Worm (Caenorhabditis elegans): Measurements from ENCODE around the gene svh-2.

Gene svh-2

DNA sequence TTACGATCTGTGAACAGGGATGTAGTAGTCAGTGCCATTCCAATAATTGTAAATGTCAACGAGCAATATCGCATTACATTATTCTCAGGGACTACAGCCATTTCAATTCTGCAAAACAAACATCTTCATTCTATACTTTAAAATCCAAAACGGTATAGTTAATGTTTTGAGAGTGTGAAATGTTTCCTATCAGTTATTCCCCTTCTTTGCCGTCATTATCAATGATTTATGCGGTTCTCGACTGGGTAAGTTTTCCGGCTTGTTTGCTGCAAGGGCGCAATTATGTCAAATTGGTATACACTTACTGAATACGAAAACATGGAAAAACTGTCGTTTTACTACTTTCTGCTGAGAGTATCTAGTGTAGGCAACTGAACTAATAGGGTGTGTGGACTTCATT, 50.0 kb downstream of the svh-2 start, which contains the start of gene F23G4.1:
TSS of gene F23G4.1 (minus strand) at position 101 of the 400 bp plus-strand sequence.
- TF ChIP-seq ceh-34 (tag; optimal IDR thresholded peaks at IDR 0.05) = no peak
- no peak for TF ChIP-seq fkh-10 (GFP tag; optimal IDR thresholded peaks at IDR 0.05)
- TF ChIP-seq nhr-232 (tag; optimal IDR thresholded peaks at IDR 0.05) = no peak
- no peak for TF ChIP-seq K09A11.1 (tag; optimal IDR thresholded peaks at IDR 0.05; ENCODE audit: insufficient read depth)
- TF ChIP-seq sdc-2 (tag; optimal IDR thresholded peaks at IDR 0.05) = no peak
- no peak for TF ChIP-seq elt-2 (tag; optimal IDR thresholded peaks at IDR 0.05)
- TF ChIP-seq nfya-1 (tag; optimal IDR thresholded peaks at IDR 0.05) = no peak
- no peak for TF ChIP-seq pag-3 (tag; optimal IDR thresholded peaks at IDR 0.05; ENCODE audit: borderline replicate concordance)
- TF ChIP-seq rnt-1 (tag; optimal IDR thresholded peaks at IDR 0.05) = no peak
- no peak for TF ChIP-seq ceh-45 (GFP tag; IDR thresholded peaks at IDR 0.05)
- TF ChIP-seq dmd-4 (tag; optimal IDR thresholded peaks at IDR 0.05; ENCODE audit: borderline replicate concordance) = no peak
- no peak for TF ChIP-seq pqm-1 (tag; optimal IDR thresholded peaks at IDR 0.05)
- TF ChIP-seq ztf-16 (tag; optimal IDR thresholded peaks at IDR 0.05) = no peak
- no peak for TF ChIP-seq dve-1 (tag; optimal IDR thresholded peaks at IDR 0.05)
- no peak for TF ChIP-seq lim-6 (tag; optimal IDR thresholded peaks at IDR 0.05)
- no peak for TF ChIP-seq ceh-48 (tag; optimal IDR thresholded peaks at IDR 0.05)

DNA sequence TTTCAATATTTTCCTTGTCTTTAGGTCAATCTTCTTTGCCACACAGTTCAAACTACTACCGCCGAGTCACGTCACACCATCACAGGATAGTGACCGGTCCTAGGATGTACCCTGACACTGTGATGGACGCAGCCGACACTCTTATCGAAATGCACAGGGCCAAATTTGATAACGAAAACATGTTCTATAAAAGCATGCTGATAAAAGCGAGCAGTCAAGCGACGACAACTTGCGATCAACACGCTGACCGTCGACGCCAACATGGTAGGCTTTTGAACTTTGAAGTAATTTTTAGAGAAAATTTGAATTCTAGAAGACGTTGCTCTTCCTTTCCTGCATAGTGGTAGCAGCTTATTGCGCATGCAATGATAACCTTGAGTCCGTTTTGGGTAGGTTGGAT, 53.9 kb downstream of the svh-2 start, which contains the start of gene cpr-6:
TSS of gene cpr-6 (plus strand) at position 217 of the 400 bp plus-strand sequence.
- no peak for TF ChIP-seq unc-55 (GFP tag; optimal IDR thresholded peaks at IDR 0.05)
- peak; percentile 98 for TF ChIP-seq elt-2 (tag; optimal IDR thresholded peaks at IDR 0.05)
- TF ChIP-seq Y22D7AL.16 (tag; optimal IDR thresholded peaks at IDR 0.05) = no peak

DNA sequence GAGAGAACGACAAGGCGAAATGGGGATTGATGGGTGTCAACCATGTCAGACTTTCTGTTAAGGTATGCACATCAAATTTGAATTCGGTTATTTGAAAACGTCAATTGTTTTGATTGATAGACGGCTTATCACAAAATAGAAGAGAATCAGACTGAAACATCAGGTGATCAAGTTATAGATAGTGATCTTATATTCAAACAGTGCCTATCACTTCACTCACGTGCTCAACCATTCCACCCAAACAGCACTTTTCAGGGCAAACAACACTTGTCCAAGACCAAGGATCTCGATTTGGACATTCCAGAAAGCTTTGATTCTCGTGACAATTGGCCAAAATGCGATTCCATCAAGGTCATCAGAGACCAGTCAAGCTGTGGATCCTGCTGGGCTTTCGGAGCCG, 54.5 kb downstream of the svh-2 start:
- TF ChIP-seq unc-55 (GFP tag; optimal IDR thresholded peaks at IDR 0.05) = no peak
- no peak for TF ChIP-seq pha-4 (tag; optimal IDR thresholded peaks at IDR 0.05)
- no peak for TF ChIP-seq ama-1 (optimal IDR thresholded peaks at IDR 0.05)
- TF ChIP-seq ets-4 (tag; optimal IDR thresholded peaks at IDR 0.05) = no peak
- no peak for TF ChIP-seq unc-86 (tag; optimal IDR thresholded peaks at IDR 0.05)
- TF ChIP-seq sox-4 (tag; optimal IDR thresholded peaks at IDR 0.05) = no peak
- no peak for TF ChIP-seq odd-2 (tag; optimal IDR thresholded peaks at IDR 0.05)
- TF ChIP-seq K09A11.1 (tag; optimal IDR thresholded peaks at IDR 0.05; ENCODE audit: insufficient read depth) = no peak
- no peak for TF ChIP-seq T23F11.4 (GFP tag; optimal IDR thresholded peaks at IDR 0.05)
- no peak for TF ChIP-seq hlh-6 (tag; optimal IDR thresholded peaks at IDR 0.05)
- TF ChIP-seq eyg-1 (tag; optimal IDR thresholded peaks at IDR 0.05) = no peak
- TF ChIP-seq mec-3 (tag; optimal IDR thresholded peaks at IDR 0.05; ENCODE audit: borderline replicate concordance) = no peak
- TF ChIP-seq pros-1 (tag; optimal IDR thresholded peaks at IDR 0.05) = no peak
- no peak for TF ChIP-seq sox-2 (GFP tag; IDR thresholded peaks at IDR 0.05)
- no peak for TF ChIP-seq ref-2 (tag; optimal IDR thresholded peaks at IDR 0.05)
- no peak for TF ChIP-seq rnt-1 (tag; optimal IDR thresholded peaks at IDR 0.05)
- TF ChIP-seq Y22D7AL.16 (tag; optimal IDR thresholded peaks at IDR 0.05) = no peak
- TF ChIP-seq ceh-2 (tag; optimal IDR thresholded peaks at IDR 0.05) = no peak

DNA sequence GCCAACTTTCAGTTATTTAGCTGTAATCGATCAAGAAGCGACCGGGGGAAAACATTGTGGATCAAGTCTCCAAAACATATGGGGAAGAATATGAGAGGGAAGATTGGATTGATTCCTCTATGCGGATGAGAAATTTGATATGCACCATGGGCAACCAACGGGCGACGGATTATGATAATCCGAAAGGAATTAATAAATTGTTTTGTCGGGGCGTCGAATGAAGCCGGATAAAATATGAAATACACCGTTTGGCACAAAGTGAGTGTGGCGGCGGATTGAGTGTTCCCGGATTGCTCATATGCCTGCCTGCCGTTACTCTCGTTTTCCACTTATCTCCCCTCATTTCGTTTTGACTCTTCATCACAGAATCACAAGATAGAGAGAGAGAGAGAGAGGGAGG, 56.2 kb downstream of the svh-2 start:
- TF ChIP-seq F13H6.1 (tag; optimal IDR thresholded peaks at IDR 0.05) (no peak), hlh-30 (tag; optimal IDR thresholded peaks at IDR 0.05; ENCODE audit: insufficient read depth) (no peak), ceh-30 (tag; optimal IDR thresholded peaks at IDR 0.05) (no peak), ceh-31 (tag; optimal IDR thresholded peaks at IDR 0.05) (no peak), gmeb-2 (tag; optimal IDR thresholded peaks at IDR 0.05) (no peak), K09A11.1 (tag; optimal IDR thresholded peaks at IDR 0.05; ENCODE audit: insufficient read depth) (no peak), fkh-6 (tag; optimal IDR thresholded peaks at IDR 0.05) (no peak), dmd-4 (tag; optimal IDR thresholded peaks at IDR 0.05; ENCODE audit: borderline replicate concordance) (no peak), fax-1 (tag; optimal IDR thresholded peaks at IDR 0.05) (no peak)
